Worm (Caenorhabditis elegans): ENCODE measurements around the gene T23F11.4.

- TF ChIP-seq aha-1 (tag) (no peak), aly-2 (tag; optimal IDR thresholded peaks at IDR 0.05) (no peak), mep-1 (tag; optimal IDR thresholded peaks at IDR 0.05) (no peak), ZK337.2 (GFP tag; IDR thresholded peaks at IDR 0.05) (no peak), unc-62 (GFP tag; optimal IDR thresholded peaks at IDR 0.05 in 1 of 2) (no peak), unc-62 (tag; optimal IDR thresholded peaks at IDR 0.05) (no peak), snpc-4 (tag; optimal IDR thresholded peaks at IDR 0.05) (no peak), ceh-28 (tag; optimal IDR thresholded peaks at IDR 0.05) (no peak), unc-39 (tag; optimal IDR thresholded peaks at IDR 0.05) (no peak), dve-1 (tag; optimal IDR thresholded peaks at IDR 0.05; ENCODE audit: insufficient read depth) (no peak), zfp-3 (GFP tag; conservative IDR thresholded peaks at IDR 0.05) (no peak), ama-1 (optimal IDR thresholded peaks at IDR 0.05) (no peak), lin-15B (tag; optimal IDR thresholded peaks at IDR 0.05) (no peak), daf-8 (GFP tag; IDR thresholded peaks at IDR 0.05) (no peak)
Measured at ce11 chrIII:4706678-4707077, 41.5 kb upstream of the T23F11.4 start, which contains the start of gene T04A8.13.
